Fruit fly (Drosophila melanogaster): ENCODE results near the gene CG2887.

Gene CG2887

DNA sequence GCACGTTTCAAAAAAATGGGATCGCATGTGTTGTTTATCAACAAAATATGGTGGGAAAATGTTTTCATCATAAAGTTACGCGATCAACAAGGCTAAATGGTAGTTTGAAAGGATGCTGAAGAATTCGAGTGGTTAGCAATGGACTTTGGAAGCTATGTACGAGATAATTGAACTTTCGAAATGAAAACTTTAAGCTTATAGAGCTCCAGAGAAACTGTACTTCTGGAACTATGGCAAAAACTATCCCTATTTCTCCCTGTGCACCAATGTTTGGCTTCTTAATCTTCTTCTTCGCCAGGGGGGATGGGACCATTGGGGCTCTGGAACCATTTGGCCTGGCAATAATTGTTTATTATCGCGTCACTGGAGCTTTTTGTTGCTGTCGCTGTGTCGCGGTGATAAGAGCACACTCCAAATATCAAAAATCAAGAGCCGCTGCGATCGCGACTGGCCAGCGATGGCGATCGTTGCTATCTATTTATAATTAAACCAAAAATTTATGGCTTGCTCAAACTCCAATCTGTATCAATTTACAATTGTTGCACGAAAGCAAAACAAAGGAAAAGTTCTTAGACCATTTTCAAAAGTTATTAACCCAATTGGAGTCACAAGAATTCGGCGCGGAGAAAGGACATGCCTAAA lies 9.8 kb upstream of the CG2887 start (continued):
- TF ChIP-seq pan (optimal IDR thresholded peaks at IDR 0.05) (no peak), pan (GFP tag; optimal IDR thresholded peaks at IDR 0.05 in 1 of 2, IDR thresholded peaks at IDR 0.05 in 1 of 2) (no peak), CG11695 (GFP tag; IDR thresholded peaks at IDR 0.05) (0 out of 3 replicates have a peak, but pooled peaks have one; percentile 47), sqz (GFP tag; optimal IDR thresholded peaks at IDR 0.05) (no peak), CG15011 (GFP tag; optimal IDR thresholded peaks at IDR 0.05) (peak; percentile 12), CG8944 (GFP tag; optimal IDR thresholded peaks at IDR 0.05) (peak; percentile 27), hb (GFP tag; IDR thresholded peaks at IDR 0.05; ENCODE audit: partially characterized antibody) (no peak), Doc2 (GFP tag; IDR thresholded peaks at IDR 0.05) (no peak), Oaz (GFP tag; IDR thresholded peaks at IDR 0.05) (0 out of 2 replicates have a peak, but pooled peaks have one; percentile 6), br (optimal IDR thresholded peaks at IDR 0.05) (no peak), wdn (GFP tag; IDR thresholded peaks at IDR 0.05) (peak; percentile 45; the same call in 1 of the 2 replicates), CG10543 (GFP tag; optimal IDR thresholded peaks at IDR 0.05) (peak; percentile 54), nerfin-2 (GFP tag; IDR thresholded peaks at IDR 0.05; ENCODE audit: partially characterized antibody) (no peak), GATAe (GFP tag; conservative IDR thresholded peaks at IDR 0.05) (no peak), CG4854 (GFP tag; optimal IDR thresholded peaks at IDR 0.05) (no peak), CG15269 (tag; optimal IDR thresholded peaks at IDR 0.05) (peak; percentile 59), E2f1 (GFP tag; IDR thresholded peaks at IDR 0.05) (0 out of 2 replicates have a peak, but pooled peaks have one; percentile 8), ro (GFP tag; IDR thresholded peaks at IDR 0.05) (no peak), Fer1 (GFP tag; optimal IDR thresholded peaks at IDR 0.05) (peak; percentile 71), Meics (GFP tag; optimal IDR thresholded peaks at IDR 0.05) (peak; percentile 73), CG6765 (GFP tag; optimal IDR thresholded peaks at IDR 0.05) (peak; percentile 13), CG12744 (GFP tag; optimal IDR thresholded peaks at IDR 0.05) (no peak), Dip3 (GFP tag; optimal IDR thresholded peaks at IDR 0.05) (peak; percentile 54), al (GFP tag; IDR thresholded peaks at IDR 0.05) (peak; percentile 34; the same call in 1 of the 2 replicates), CG6854 (GFP tag; optimal IDR thresholded peaks at IDR 0.05) (peak; percentile 29), tio (GFP tag; optimal IDR thresholded peaks at IDR 0.05) (peak; percentile 33), CG11456 (GFP tag; IDR thresholded peaks at IDR 0.05) (no peak), chif (GFP tag; optimal IDR thresholded peaks at IDR 0.05) (peak in 1 of 2 experiments; percentile 7), CG7745 (tag; optimal IDR thresholded peaks at IDR 0.05) (no peak), Hr78 (GFP tag; optimal IDR thresholded peaks at IDR 0.05) (no peak), Fer2 (tag; optimal IDR thresholded peaks at IDR 0.05) (no peak), gro (GFP tag; optimal IDR thresholded peaks at IDR 0.05) (peak; percentile 38), CG9609 (GFP tag; optimal IDR thresholded peaks at IDR 0.05) (peak; percentile 11), sim (GFP tag; IDR thresholded peaks at IDR 0.05) (no peak), zen (tag; optimal IDR thresholded peaks at IDR 0.05) (no peak), CG2678 (tag; optimal IDR thresholded peaks at IDR 0.05) (peak; percentile 78), NfI (GFP tag; optimal IDR thresholded peaks at IDR 0.05) (peak; percentile 20), grau (tag; optimal IDR thresholded peaks at IDR 0.05) (peak; percentile 67), CG4404 (GFP tag; IDR thresholded peaks at IDR 0.05) (no peak), HHEX (GFP tag; optimal IDR thresholded peaks at IDR 0.05) (peak; percentile 47), Oli (tag; optimal IDR thresholded peaks at IDR 0.05) (peak; percentile 37), Atf-2 (GFP tag; optimal IDR thresholded peaks at IDR 0.05) (peak; percentile 0), Nf-YB (GFP tag; optimal IDR thresholded peaks at IDR 0.05) (no peak), CG10979 (tag; optimal IDR thresholded peaks at IDR 0.05) (no peak), Hmr (GFP tag; optimal IDR thresholded peaks at IDR 0.05) (peak; percentile 72), CG8924 (tag; optimal IDR thresholded peaks at IDR 0.05) (peak; percentile 54), CG18476 (GFP tag; optimal IDR thresholded peaks at IDR 0.05) (no peak), Fer3 (tag; optimal IDR thresholded peaks at IDR 0.05) (peak; percentile 55), CG13424 (tag; optimal IDR thresholded peaks at IDR 0.05) (peak; percentile 36), CG17385 (GFP tag; optimal IDR thresholded peaks at IDR 0.05) (peak; percentile 57)
